Fruit fly (Drosophila melanogaster): ENCODE data around the gene VhaSFD.

DNA sequence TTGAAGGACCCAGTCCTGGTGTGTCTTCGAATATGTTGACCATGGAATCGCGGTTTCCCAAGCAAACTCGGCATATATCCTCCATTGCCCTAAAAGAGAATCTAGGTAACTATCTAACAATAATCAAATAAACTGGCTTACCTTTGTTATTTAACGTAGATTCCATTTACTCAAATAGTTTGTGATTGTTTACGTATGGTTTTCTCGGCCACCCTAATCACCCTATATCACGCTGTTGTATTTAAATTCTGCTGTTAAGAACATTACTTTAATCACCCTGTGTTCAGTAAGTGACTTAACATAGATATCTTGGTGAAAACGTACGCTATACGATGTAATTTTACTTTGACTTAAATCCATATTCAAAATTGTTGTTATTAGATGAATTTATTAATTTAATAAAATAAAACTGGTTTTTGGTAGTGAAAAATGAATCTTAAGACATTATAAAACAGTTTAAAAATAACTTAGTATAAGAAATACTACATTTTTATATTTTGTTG is 24.6 kb downstream of the VhaSFD start:
- TF ChIP-seq CG8478 (optimal IDR thresholded peaks at IDR 0.05) (no peak), CTCF (optimal IDR thresholded peaks at IDR 0.05) (no peak)
